Worm (Caenorhabditis elegans): ENCODE results near the gene gro-1.

The gro-1 gene

ce11 chrIII:5227831-5228467 is 37.0 kb upstream of the gro-1 start, which contains the start of the genes C34E10.12, C34E10.10 and atp-2 (continued):
- TF ChIP-seq ceh-9 (tag; optimal IDR thresholded peaks at IDR 0.05) = no peak

DNA sequence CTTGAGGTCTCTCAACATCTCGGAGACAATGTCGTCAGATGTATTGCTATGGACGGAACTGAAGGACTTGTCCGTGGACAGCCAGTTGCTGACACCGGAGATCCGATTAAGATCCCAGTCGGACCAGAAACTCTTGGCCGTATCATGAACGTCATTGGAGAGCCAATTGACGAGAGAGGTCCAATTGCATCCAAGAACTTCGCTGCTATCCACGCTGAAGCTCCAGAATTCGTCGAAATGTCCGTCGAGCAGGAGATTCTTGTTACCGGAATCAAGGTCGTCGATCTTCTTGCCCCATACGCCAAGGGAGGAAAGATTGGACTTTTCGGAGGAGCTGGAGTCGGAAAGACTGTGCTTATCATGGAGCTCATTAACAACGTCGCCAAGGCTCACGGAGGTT is 36.1 kb upstream of the gro-1 start:
- TF ChIP-seq mml-1 (tag; optimal IDR thresholded peaks at IDR 0.05) (no peak), pqm-1 (tag; optimal IDR thresholded peaks at IDR 0.05) (no peak), elt-1 (tag; optimal IDR thresholded peaks at IDR 0.05) (no peak), nhr-237 (tag; optimal IDR thresholded peaks at IDR 0.05) (no peak), elt-2 (tag; optimal IDR thresholded peaks at IDR 0.05) (no peak), sea-2 (GFP tag; optimal IDR thresholded peaks at IDR 0.05) (no peak), ceh-16 (tag; optimal IDR thresholded peaks at IDR 0.05) (no peak), nfya-1 (tag; optimal IDR thresholded peaks at IDR 0.05; ENCODE audit: insufficient read depth) (no peak), R02D3.7 (tag; optimal IDR thresholded peaks at IDR 0.05) (no peak), lin-15B (tag; optimal IDR thresholded peaks at IDR 0.05) (no peak), nhr-43 (tag; optimal IDR thresholded peaks at IDR 0.05; ENCODE audit: poor library complexity, severe bottlenecking) (no peak), nhr-25 (tag; optimal IDR thresholded peaks at IDR 0.05) (no peak)

ce11 chrIII:5229511-5230250 is 35.2 kb upstream of the gro-1 start:
- TF ChIP-seq lsy-12 (tag; optimal IDR thresholded peaks at IDR 0.05) (no peak), egl-5 (tag; optimal IDR thresholded peaks at IDR 0.05) (no peak), elt-2 (tag; optimal IDR thresholded peaks at IDR 0.05) (no peak), lin-15B (tag; optimal IDR thresholded peaks at IDR 0.05) (no peak), daf-12 (tag; optimal IDR thresholded peaks at IDR 0.05) (no peak), aly-2 (tag; optimal IDR thresholded peaks at IDR 0.05) (no peak)

DNA sequence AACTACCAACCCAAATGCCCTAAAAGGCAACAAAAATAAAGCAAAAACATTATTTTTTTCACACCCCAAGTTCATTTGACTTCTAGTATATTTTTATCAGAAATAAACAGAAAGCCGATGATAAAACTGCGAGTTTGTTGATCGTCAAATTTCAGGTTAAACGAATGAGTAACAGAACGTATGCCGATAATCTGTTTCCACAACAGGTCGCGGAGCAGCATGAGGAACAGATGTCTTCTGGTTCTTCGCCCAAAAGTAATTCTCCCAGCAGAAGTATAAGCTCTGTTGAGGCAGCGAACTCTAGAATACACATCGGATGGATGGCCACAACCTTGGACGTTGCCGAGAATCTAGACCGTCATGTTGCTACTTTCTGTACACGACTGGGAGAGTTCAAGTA is 34.5 kb upstream of the gro-1 start, which contains the start of gene prmt-5:
prmt-5 (plus strand) TSS at position 141 of the 400 bp plus-strand sequence.
- TF ChIP-seq ama-1 (optimal IDR thresholded peaks at IDR 0.05) (peak; percentile 90), sea-2 (GFP tag; optimal IDR thresholded peaks at IDR 0.05) (no peak), elt-3 (tag; optimal IDR thresholded peaks at IDR 0.05) (peak in 1 of 3 experiments; percentile 13), snpc-4 (tag; optimal IDR thresholded peaks at IDR 0.05) (no peak), fkh-10 (GFP tag; optimal IDR thresholded peaks at IDR 0.05) (no peak), elt-2 (tag; optimal IDR thresholded peaks at IDR 0.05) (peak; percentile 27), nhr-11 (tag; optimal IDR thresholded peaks at IDR 0.05) (peak; percentile 17), aly-2 (tag; optimal IDR thresholded peaks at IDR 0.05) (peak; percentile 76), lin-15B (tag; optimal IDR thresholded peaks at IDR 0.05) (no peak), nhr-23 (tag; optimal IDR thresholded peaks at IDR 0.05) (peak; percentile 35), ZK546.5 (tag; optimal IDR thresholded peaks at IDR 0.05) (no peak), nhr-43 (tag; optimal IDR thresholded peaks at IDR 0.05; ENCODE audit: poor library complexity, severe bottlenecking) (peak; percentile 73), tbx-2 (tag; optimal IDR thresholded peaks at IDR 0.05) (no peak), zag-1 (tag; optimal IDR thresholded peaks at IDR 0.05) (no peak), R02D3.7 (tag; optimal IDR thresholded peaks at IDR 0.05) (no peak), skn-1 (tag; optimal IDR thresholded peaks at IDR 0.05) (no peak), egl-5 (tag; optimal IDR thresholded peaks at IDR 0.05) (no peak), fos-1 (tag; optimal IDR thresholded peaks at IDR 0.05) (no peak), nfya-1 (tag; optimal IDR thresholded peaks at IDR 0.05; ENCODE audit: insufficient read depth) (no peak), ztf-4 (tag; optimal IDR thresholded peaks at IDR 0.05) (no peak), jun-1 (tag; optimal IDR thresholded peaks at IDR 0.05) (no peak), ceh-9 (tag; optimal IDR thresholded peaks at IDR 0.05) (no peak), nhr-67 (tag; optimal IDR thresholded peaks at IDR 0.05) (no peak), nhr-12 (tag; optimal IDR thresholded peaks at IDR 0.05) (no peak), nhr-237 (tag; optimal IDR thresholded peaks at IDR 0.05) (no peak), unc-62 (GFP tag; optimal IDR thresholded peaks at IDR 0.05) (no peak), mdl-1 (tag; optimal IDR thresholded peaks at IDR 0.05) (no peak), hmg-11 (tag; optimal IDR thresholded peaks at IDR 0.05) (no peak), ceh-82 (tag; optimal IDR thresholded peaks at IDR 0.05) (no peak), elt-1 (tag; optimal IDR thresholded peaks at IDR 0.05) (no peak), pqm-1 (tag; optimal IDR thresholded peaks at IDR 0.05) (peak; percentile 18), unc-39 (tag; optimal IDR thresholded peaks at IDR 0.05) (no peak), pha-4 (tag; optimal IDR thresholded peaks at IDR 0.05) (peak; percentile 13), nhr-76 (tag; optimal IDR thresholded peaks at IDR 0.05) (no peak), egl-27 (tag; optimal IDR thresholded peaks at IDR 0.05) (no peak), ztf-11 (tag; optimal IDR thresholded peaks at IDR 0.05) (no peak), nhr-28 (tag; optimal IDR thresholded peaks at IDR 0.05) (no peak), nhr-25 (tag; optimal IDR thresholded peaks at IDR 0.05) (peak; percentile 30), eor-1 (tag; optimal IDR thresholded peaks at IDR 0.05) (no peak), nhr-77 (tag; optimal IDR thresholded peaks at IDR 0.05) (peak; percentile 22), lsy-12 (tag; optimal IDR thresholded peaks at IDR 0.05) (peak; percentile 81)
